Worm (Caenorhabditis elegans) whole organism, L1 larva: Measurements from ENCODE around the gene ani-1.

Experiments
- C04F5.9 ChIP-seq: sonication (generic microtip); optimal IDR thresholded peaks from 2 replicates; lab custom pipeline; 2016; ENCODE audit warnings: missing genetic modification characterization, missing compliant biosample characterization
- F16B12.6 ChIP-seq: fragments of 150-350 bp; optimal IDR thresholded peaks from 2 replicates; lab custom pipeline; 2014; ENCODE audit warnings: missing biosample characterization, missing genetic modification characterization
- aha-1 ChIP-seq: fragments of 150-350 bp; optimal IDR thresholded peaks from 2 replicates; lab custom pipeline; 2014; ENCODE audit warnings: missing biosample characterization, missing genetic modification characterization
- alr-1 ChIP-seq: fragments of 200-800 bp; sonication (Bioruptor generic); optimal IDR thresholded peaks from 2 replicates; lab custom pipeline; 2018; ENCODE audit warnings: borderline replicate concordance, mild to moderate bottlenecking, missing genetic modification characterization, missing compliant biosample characterization
- ama-1 ChIP-seq: fragments of 150-350 bp; optimal IDR thresholded peaks from 2 replicates; lab custom pipeline; 2014
- ceh-8 ChIP-seq: fragments of 200-800 bp; sonication (Bioruptor generic); optimal IDR thresholded peaks from 2 replicates; lab custom pipeline; 2018; ENCODE audit warnings: mild to moderate bottlenecking, missing genetic modification characterization, moderate library complexity, missing compliant biosample characterization
- ceh-88 ChIP-seq: fragments of 200-800 bp; sonication (Bioruptor generic); IDR thresholded peaks from 2 replicates; pipeline ENCODE4 v1.3.6; 2022; ENCODE audit warnings: missing genetic modification characterization, missing compliant biosample characterization
- ceh-90 ChIP-seq: sonication (generic microtip); optimal IDR thresholded peaks from 2 replicates; lab custom pipeline; 2016; ENCODE audit warnings: missing genetic modification characterization, missing compliant biosample characterization
- dpl-1 ChIP-seq, 3 experiments: fragments of 150-350 bp in 2 of 3; sonication (generic microtip) in 1 of 3; optimal IDR thresholded peaks; 2 replicates each; lab custom pipeline; 2014 to 2017; ENCODE audit warnings: missing biosample characterization in 3 of 3, missing genetic modification characterization in 3 of 3, missing genetic modification reagents in 3 of 3
- dsc-1 ChIP-seq: sonication (generic microtip); optimal IDR thresholded peaks from 2 replicates; lab custom pipeline; 2016; ENCODE audit warnings: mild to moderate bottlenecking, missing genetic modification characterization, missing compliant biosample characterization
- efl-3 ChIP-seq: fragments of 200-800 bp; sonication (Bioruptor generic); optimal IDR thresholded peaks from 2 replicates; lab custom pipeline; 2018; ENCODE audit warnings: mild to moderate bottlenecking, missing genetic modification characterization, missing compliant biosample characterization
- egl-27 ChIP-seq, 2 experiments: fragments of 150-350 bp in 1 of 2; sonication (generic microtip); optimal IDR thresholded peaks; 3 replicates each; lab custom pipeline; 2017 to 2018; ENCODE audit warnings: missing biosample characterization in 2 of 2, missing genetic modification characterization in 2 of 2, missing genetic modification reagents in 2 of 2
- elt-2 ChIP-seq: sonication (generic microtip); optimal IDR thresholded peaks from 2 replicates; lab custom pipeline; 2016; ENCODE audit warnings: missing genetic modification characterization, mild to moderate bottlenecking, inconsistent platforms, missing compliant biosample characterization, missing genetic modification reagents
- ets-5 ChIP-seq: fragments of 200-800 bp; sonication (Bioruptor generic); IDR thresholded peaks from 2 replicates; pipeline ENCODE4 v1.3.6; 2022; ENCODE audit warnings: missing genetic modification characterization, missing compliant biosample characterization
- fkh-10 ChIP-seq: sonication (generic microtip); optimal IDR thresholded peaks from 2 replicates; lab custom pipeline; 2017; ENCODE audit warnings: missing biosample characterization, missing genetic modification reagents, missing genetic modification characterization
- fos-1 ChIP-seq: fragments of 150-350 bp; optimal IDR thresholded peaks from 2 replicates; lab custom pipeline; 2014; ENCODE audit warnings: missing biosample characterization, missing genetic modification characterization
- hlh-17 ChIP-seq: fragments of 200-800 bp; sonication (Bioruptor generic); optimal IDR thresholded peaks from 2 replicates; lab custom pipeline; 2018; ENCODE audit warnings: missing genetic modification characterization, mild to moderate bottlenecking, missing compliant biosample characterization, moderate library complexity, borderline replicate concordance
- hpl-2 ChIP-seq: fragments of 150-350 bp; optimal IDR thresholded peaks from 2 replicates; lab custom pipeline; 2014; ENCODE audit warnings: missing biosample characterization, missing genetic modification reagents, missing genetic modification characterization
- irx-1 ChIP-seq: sonication (generic microtip); optimal IDR thresholded peaks from 2 replicates; lab custom pipeline; 2016; ENCODE audit warnings: missing genetic modification characterization, missing compliant biosample characterization
- jun-1 ChIP-seq: fragments of 150-350 bp; optimal IDR thresholded peaks from 2 replicates; lab custom pipeline; 2014; ENCODE audit warnings: missing biosample characterization, missing genetic modification reagents, missing genetic modification characterization
- lin-13 ChIP-seq: fragments of 150-350 bp; optimal IDR thresholded peaks from 2 replicates; lab custom pipeline; 2014; ENCODE audit warnings: missing biosample characterization, missing genetic modification reagents, missing genetic modification characterization
- lin-14 ChIP-seq: fragments of 200-800 bp; sonication (Bioruptor generic); optimal IDR thresholded peaks from 2 replicates; lab custom pipeline; 2018; ENCODE audit warnings: mild to moderate bottlenecking, missing genetic modification characterization, moderate library complexity, missing compliant biosample characterization
- lin-15B ChIP-seq: fragments of 150-350 bp; sonication (generic microtip); optimal IDR thresholded peaks from 3 replicates; lab custom pipeline; 2014; ENCODE audit warnings: missing biosample characterization, missing genetic modification characterization
- lin-35 ChIP-seq, 2 experiments: fragments of 150-350 bp; optimal IDR thresholded peaks; 2 replicates each; lab custom pipeline; 2014; ENCODE audit warnings: missing biosample characterization in 2 of 2, missing genetic modification characterization in 2 of 2, missing genetic modification reagents in 2 of 2
- lir-3 ChIP-seq: sonication (generic microtip); optimal IDR thresholded peaks from 2 replicates; lab custom pipeline; 2016; ENCODE audit warnings: mild to moderate bottlenecking, missing genetic modification characterization, moderate library complexity, missing compliant biosample characterization; ENCODE audit not compliant: poor library complexity
- lsy-2 ChIP-seq, 2 experiments: fragments of 150-350 bp; optimal IDR thresholded peaks; 2 replicates each; lab custom pipeline; 2014; ENCODE audit warnings: missing biosample characterization in 2 of 2, missing genetic modification characterization in 2 of 2
- mab-9 ChIP-seq: fragments of 200-800 bp; sonication (Bioruptor generic); IDR thresholded peaks from 2 replicates; pipeline ENCODE4 v1.3.6; 2022; ENCODE audit warnings: missing genetic modification reagents, missing genetic modification characterization, missing compliant biosample characterization
- mef-2 ChIP-seq: fragments of 150-350 bp; optimal IDR thresholded peaks from 2 replicates; lab custom pipeline; 2014; ENCODE audit warnings: missing biosample characterization, missing genetic modification characterization
- nhr-11 ChIP-seq: fragments of 150-350 bp; optimal IDR thresholded peaks from 2 replicates; lab custom pipeline; 2014; ENCODE audit warnings: missing biosample characterization, missing genetic modification characterization
- nhr-12 ChIP-seq: sonication (generic microtip); optimal IDR thresholded peaks from 2 replicates; lab custom pipeline; 2017; ENCODE audit warnings: missing biosample characterization, missing genetic modification characterization
- nhr-237 ChIP-seq: fragments of 150-350 bp; optimal IDR thresholded peaks from 2 replicates; lab custom pipeline; 2014; ENCODE audit warnings: missing biosample characterization, missing genetic modification characterization
- nhr-28 ChIP-seq: fragments of 150-350 bp; optimal IDR thresholded peaks from 2 replicates; lab custom pipeline; 2014; ENCODE audit warnings: missing biosample characterization, missing genetic modification characterization
- nhr-71 ChIP-seq: sonication (generic microtip); optimal IDR thresholded peaks from 2 replicates; lab custom pipeline; 2016; ENCODE audit warnings: mild to moderate bottlenecking, missing genetic modification characterization, moderate library complexity, missing compliant biosample characterization
- nhr-84 ChIP-seq: sonication (generic microtip); optimal IDR thresholded peaks from 2 replicates; lab custom pipeline; 2017; ENCODE audit warnings: missing biosample characterization, missing genetic modification characterization
- nhr-90 ChIP-seq: sonication (generic microtip); optimal IDR thresholded peaks from 2 replicates; lab custom pipeline; 2016; ENCODE audit warnings: mild to moderate bottlenecking, missing genetic modification characterization, missing compliant biosample characterization; ENCODE audit not compliant: poor library complexity
- pag-3 ChIP-seq: sonication (generic microtip); optimal IDR thresholded peaks from 2 replicates; lab custom pipeline; 2017; ENCODE audit warnings: missing genetic modification characterization, mild to moderate bottlenecking, missing compliant biosample characterization, antibody characterized with exemption, borderline replicate concordance; ENCODE audit not compliant: insufficient read depth
- pqm-1 ChIP-seq: sonication (generic microtip); optimal IDR thresholded peaks from 3 replicates; lab custom pipeline; 2017; ENCODE audit warnings: missing biosample characterization, missing genetic modification characterization
- rnt-1 ChIP-seq: sonication (generic microtip); optimal IDR thresholded peaks from 2 replicates; lab custom pipeline; 2016; ENCODE audit warnings: mild to moderate bottlenecking, missing genetic modification characterization, moderate library complexity, missing compliant biosample characterization
- skn-1 ChIP-seq: fragments of 150-350 bp; optimal IDR thresholded peaks from 2 replicates; lab custom pipeline; 2014; ENCODE audit warnings: missing biosample characterization, missing genetic modification characterization
- snu-23 ChIP-seq: sonication (generic microtip); optimal IDR thresholded peaks from 2 replicates; lab custom pipeline; 2016; ENCODE audit warnings: missing genetic modification characterization, missing compliant biosample characterization
- sox-4 ChIP-seq: sonication (generic microtip); optimal IDR thresholded peaks from 2 replicates; lab custom pipeline; 2016; ENCODE audit warnings: missing genetic modification characterization, missing compliant biosample characterization
- sptf-1 ChIP-seq: fragments of 150-350 bp; optimal IDR thresholded peaks from 2 replicates; lab custom pipeline; 2014; ENCODE audit warnings: missing biosample characterization, missing genetic modification characterization
- sup-37 ChIP-seq: fragments of 200-800 bp; sonication (Bioruptor generic); optimal IDR thresholded peaks from 2 replicates; lab custom pipeline; 2018; ENCODE audit warnings: mild to moderate bottlenecking, missing genetic modification characterization, missing compliant biosample characterization
- tbx-2 ChIP-seq: sonication (generic microtip); optimal IDR thresholded peaks from 2 replicates; lab custom pipeline; 2016; ENCODE audit warnings: missing genetic modification characterization, missing compliant biosample characterization
- tlp-1 ChIP-seq: fragments of 150-350 bp; optimal IDR thresholded peaks from 2 replicates; lab custom pipeline; 2014; ENCODE audit warnings: missing biosample characterization, missing genetic modification characterization
- unc-130 ChIP-seq: fragments of 150-350 bp; optimal IDR thresholded peaks from 2 replicates; lab custom pipeline; 2017; ENCODE audit warnings: missing biosample characterization, missing genetic modification characterization, inconsistent platforms
- unc-62 ChIP-seq: fragments of 150-350 bp; optimal IDR thresholded peaks from 2 replicates; lab custom pipeline; 2014; ENCODE audit warnings: missing biosample characterization, missing genetic modification reagents, missing genetic modification characterization
- unc-86 ChIP-seq: sonication (generic microtip); optimal IDR thresholded peaks from 2 replicates; lab custom pipeline; 2016; ENCODE audit warnings: missing genetic modification characterization, missing compliant biosample characterization
- xbp-1 ChIP-seq: sonication (generic microtip); optimal IDR thresholded peaks from 2 replicates; lab custom pipeline; 2016; ENCODE audit warnings: missing genetic modification characterization, missing compliant biosample characterization
- zag-1 ChIP-seq: fragments of 150-350 bp; optimal IDR thresholded peaks from 2 replicates; lab custom pipeline; 2014; ENCODE audit warnings: missing biosample characterization, missing genetic modification characterization
- zip-4 ChIP-seq: fragments of 200-800 bp; sonication (Bioruptor generic); optimal IDR thresholded peaks from 2 replicates; lab custom pipeline; 2018; ENCODE audit warnings: mild to moderate bottlenecking, missing genetic modification characterization, moderate library complexity, missing compliant biosample characterization
- ztf-11 ChIP-seq, 2 experiments: sonication (generic microtip); optimal IDR thresholded peaks; 2 replicates each; lab custom pipeline; 2016 to 2017; ENCODE audit warnings: missing genetic modification characterization in 2 of 2, missing biosample characterization in 1 of 2, missing compliant biosample characterization in 1 of 2
- ztf-4 ChIP-seq: fragments of 150-350 bp; optimal IDR thresholded peaks from 2 replicates; lab custom pipeline; 2014; ENCODE audit warnings: missing biosample characterization, missing genetic modification characterization

ani-1 gene

DNA sequence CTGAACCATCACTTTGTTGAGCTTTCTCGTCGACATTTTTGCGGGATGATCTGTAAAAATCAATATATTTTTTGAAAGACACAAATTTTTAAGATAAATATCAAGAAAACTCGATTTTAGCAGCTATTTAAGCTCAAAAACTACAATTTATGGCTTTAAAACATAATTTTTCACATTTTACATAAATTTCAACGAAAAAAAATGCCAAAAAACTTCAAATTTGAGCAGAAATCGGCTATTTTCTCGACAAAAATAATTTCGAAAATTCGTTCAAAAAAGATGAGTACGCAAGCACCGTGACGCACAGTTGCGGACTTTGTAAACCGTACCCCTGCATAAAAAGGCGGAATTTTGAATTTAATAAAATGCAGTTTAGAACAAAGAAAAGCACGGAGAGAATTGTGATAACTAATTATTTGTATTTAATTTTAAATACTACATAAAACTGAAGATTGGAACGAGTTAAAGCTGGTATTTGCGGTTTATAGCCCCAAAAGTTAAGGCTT, 23.5 kb downstream of the ani-1 start, which contains the start of gene snr-6 (continued):
- TF ChIP-seq C04F5.9 (tag; lab: Kevin White, UChicago) (peak; percentile 41), ama-1 (lab: Kevin White, UChicago) (no peak), pqm-1 (tag; lab: Kevin White, UChicago) (no peak), egl-27 (tag; optimal IDR thresholded peaks at IDR 0.05; lab: Kevin White, UChicago) (no peak), lin-15B (tag; lab: Kevin White, UChicago) (peak; percentile 73), nhr-71 (no peak), lir-3 (tag; lab: Kevin White, UChicago) (peak; percentile 35), nhr-28 (tag; lab: Kevin White, UChicago) (no peak), pag-3 (tag; lab: Kevin White, UChicago) (no peak), ets-5 (no peak), nhr-237 (tag; lab: Kevin White, UChicago) (peak; percentile 44), fkh-10 (GFP tag; lab: Kevin White, UChicago) (peak; percentile 46), unc-130 (tag; lab: Kevin White, UChicago) (peak; percentile 85), lin-13 (GFP tag; lab: Kevin White, UChicago) (peak; percentile 69), xbp-1 (tag; lab: Kevin White, UChicago) (peak; percentile 73), hpl-2 (GFP tag; lab: Kevin White, UChicago) (no peak), hlh-17 (GFP tag; lab: Kevin White, UChicago) (no peak), alr-1 (no peak), fos-1 (tag; lab: Kevin White, UChicago) (peak; percentile 81), jun-1 (tag; lab: Kevin White, UChicago) (peak; percentile 41), elt-2 (tag; lab: Kevin White, UChicago) (no peak), ceh-90 (tag; lab: Kevin White, UChicago) (peak; percentile 41), irx-1 (tag; lab: Kevin White, UChicago) (peak; percentile 54), nhr-90 (tag; lab: Kevin White, UChicago) (peak; percentile 28), efl-3 (no peak), ztf-11 (tag; optimal IDR thresholded peaks at IDR 0.05; lab: Kevin White, UChicago) (peak in 1 of 2 experiments; percentile 22), sox-4 (tag; lab: Kevin White, UChicago) (peak; percentile 6), tbx-2 (tag; lab: Kevin White, UChicago) (peak; percentile 71), sptf-1 (tag; lab: Kevin White, UChicago) (no peak), unc-86 (tag; lab: Kevin White, UChicago) (peak; percentile 59), sup-37 (GFP tag; lab: Kevin White, UChicago) (no peak), nhr-12 (tag; lab: Kevin White, UChicago) (no peak), ceh-8 (no peak), zip-4 (GFP tag; lab: Kevin White, UChicago) (peak; percentile 14), snu-23 (GFP tag; lab: Kevin White, UChicago) (peak; percentile 85), nhr-84 (tag; lab: Kevin White, UChicago) (no peak), nhr-11 (tag; lab: Kevin White, UChicago) (no peak), dsc-1 (tag; lab: Kevin White, UChicago) (peak; percentile 54), aha-1 (tag; lab: Kevin White, UChicago) (peak; percentile 2), tlp-1 (tag; lab: Kevin White, UChicago) (no peak), unc-62 (GFP tag; lab: Kevin White, UChicago) (no peak), dpl-1 (GFP tag; optimal IDR thresholded peaks at IDR 0.05; lab: Kevin White, UChicago) (peak; percentile 97 to 99 (median 97)), mab-9 (no peak), skn-1 (tag; lab: Kevin White, UChicago) (peak; percentile 90), lin-35 (GFP tag; optimal IDR thresholded peaks at IDR 0.05; lab: Kevin White, UChicago) (peak; percentile 99), lin-14 (GFP tag; lab: Kevin White, UChicago) (peak; percentile 60), zag-1 (tag; lab: Kevin White, UChicago) (no peak), ztf-4 (tag; lab: Kevin White, UChicago) (no peak), F16B12.6 (tag; lab: Kevin White, UChicago) (peak; percentile 98), mef-2 (tag; lab: Kevin White, UChicago) (no peak), ceh-88 (GFP tag; lab: Robert Waterston, UW) (no peak), rnt-1 (tag; lab: Kevin White, UChicago) (peak; percentile 80), lsy-2 (tag; optimal IDR thresholded peaks at IDR 0.05; lab: Kevin White, UChicago) (peak; percentile 98 to 100)
